Fruit fly (Drosophila melanogaster) whole organism, prepupa: ENCODE results near the gene CG7275.

Experiments used
- Blimp-1 ChIP-seq: fragments of 200-800 bp; sonication (Bioruptor generic); optimal IDR thresholded peaks from 3 replicates; lab custom pipeline; 2017; ENCODE audit warnings: missing biosample characterization, missing genetic modification characterization, mild to moderate bottlenecking, moderate library complexity, missing genetic modification reagents
- CG10669 ChIP-seq: fragments of 200-800 bp; sonication (Bioruptor generic); optimal IDR thresholded peaks from 3 replicates; lab custom pipeline; 2018; ENCODE audit warnings: missing biosample characterization, mild to moderate bottlenecking, missing genetic modification characterization, moderate library complexity
- CG11762 ChIP-seq: fragments of 200-800 bp; sonication (Bioruptor generic); optimal IDR thresholded peaks from 3 replicates; lab custom pipeline; 2016; ENCODE audit warnings: missing biosample characterization, missing genetic modification characterization; ENCODE audit not compliant: insufficient read depth
- CG11902 ChIP-seq: fragments of 200-800 bp; sonication (Bioruptor generic); optimal IDR thresholded peaks from 3 replicates; lab custom pipeline; 2016; ENCODE audit warnings: missing biosample characterization, missing genetic modification characterization
- CG15336 ChIP-seq: fragments of 200-800 bp; sonication (Bioruptor generic); IDR thresholded peaks from 2 replicates; pipeline ENCODE4 v1.3.6; 2022; ENCODE audit warnings: missing biosample characterization, missing genetic modification characterization
- CG3032 ChIP-seq: fragments of 200-800 bp; optimal IDR thresholded peaks from 2 replicates; lab custom pipeline; 2019; ENCODE audit warnings: missing biosample characterization, mild to moderate bottlenecking, missing genetic modification characterization, moderate library complexity
- CG32006 ChIP-seq: fragments of 200-800 bp; sonication (Bioruptor generic); optimal IDR thresholded peaks from 3 replicates; lab custom pipeline; 2017; ENCODE audit warnings: missing biosample characterization, mild to moderate bottlenecking, missing genetic modification characterization
- CG34406 ChIP-seq: fragments of 200-800 bp; sonication (Bioruptor generic); optimal IDR thresholded peaks from 3 replicates; lab custom pipeline; 2016; ENCODE audit warnings: missing biosample characterization, missing genetic modification characterization
- CG3919 ChIP-seq: fragments of 200-800 bp; sonication (Bioruptor generic); optimal IDR thresholded peaks from 3 replicates; lab custom pipeline; 2016; ENCODE audit warnings: missing biosample characterization, missing genetic modification characterization
- CG6163 ChIP-seq: fragments of 200-800 bp; sonication (Bioruptor generic); IDR thresholded peaks from 3 replicates; pipeline ENCODE4 v1.3.6; 2022; ENCODE audit warnings: missing biosample characterization, missing genetic modification characterization
- CG6276 ChIP-seq: fragments of 200-800 bp; sonication (Bioruptor generic); optimal IDR thresholded peaks from 2 replicates; lab custom pipeline; 2017; ENCODE audit warnings: missing biosample characterization, mild to moderate bottlenecking, missing genetic modification characterization
- CG6792 ChIP-seq: fragments of 200-800 bp; sonication (Bioruptor generic); optimal IDR thresholded peaks from 3 replicates; lab custom pipeline; 2016; ENCODE audit warnings: missing biosample characterization, missing genetic modification characterization
- CG6808 ChIP-seq: fragments of 200-800 bp; sonication (Bioruptor generic); optimal IDR thresholded peaks from 3 replicates; lab custom pipeline; 2017; ENCODE audit warnings: missing biosample characterization, missing genetic modification characterization, mild to moderate bottlenecking, moderate library complexity, missing genetic modification reagents
- CG7368 ChIP-seq: fragments of 200-800 bp; sonication (Bioruptor generic); optimal IDR thresholded peaks from 3 replicates; lab custom pipeline; 2016; ENCODE audit warnings: missing biosample characterization, missing genetic modification characterization
- CG8119 ChIP-seq: fragments of 200-800 bp; sonication (Bioruptor generic); IDR thresholded peaks from 3 replicates; pipeline ENCODE4 v1.3.6; 2022; ENCODE audit warnings: missing biosample characterization, missing genetic modification characterization
- CG8319 ChIP-seq: fragments of 200-800 bp; sonication (Bioruptor generic); optimal IDR thresholded peaks from 3 replicates; lab custom pipeline; 2016; ENCODE audit warnings: missing biosample characterization, missing genetic modification characterization
- CG9139 ChIP-seq: fragments of 200-800 bp; sonication (Bioruptor generic); optimal IDR thresholded peaks from 3 replicates; lab custom pipeline; 2017; ENCODE audit warnings: missing biosample characterization, mild to moderate bottlenecking, missing genetic modification characterization
- Eip75B ChIP-seq: fragments of 200-800 bp; sonication (Bioruptor generic); optimal IDR thresholded peaks from 3 replicates; lab custom pipeline; 2016; ENCODE audit warnings: missing biosample characterization, missing genetic modification characterization
- Eip78C ChIP-seq: fragments of 200-800 bp; sonication (Bioruptor generic); peaks from one replicate; lab custom pipeline; 2016; ENCODE audit warnings: missing biosample characterization, missing genetic modification characterization
- Eip93F ChIP-seq: fragments of 200-800 bp; sonication (Bioruptor generic); optimal IDR thresholded peaks from 2 replicates; lab custom pipeline; 2016; ENCODE audit warnings: missing biosample characterization, mild to moderate bottlenecking, missing genetic modification characterization
- Ets21C ChIP-seq: fragments of 200-800 bp; sonication (Bioruptor generic); optimal IDR thresholded peaks from 3 replicates; lab custom pipeline; 2016; ENCODE audit warnings: missing biosample characterization, missing genetic modification characterization
- Ets96B ChIP-seq: fragments of 200-800 bp; optimal IDR thresholded peaks from 2 replicates; lab custom pipeline; 2019; ENCODE audit warnings: missing biosample characterization, mild to moderate bottlenecking, missing genetic modification characterization, moderate library complexity
- Gug ChIP-seq: fragments of 200-800 bp; sonication (Bioruptor generic); IDR thresholded peaks from 2 replicates; pipeline ENCODE4 v1.3.6; 2022; ENCODE audit warnings: missing biosample characterization, missing genetic modification characterization
- Hr38 ChIP-seq: sonication (Bioruptor generic); optimal IDR thresholded peaks from 2 replicates; lab custom pipeline; 2016; ENCODE audit warnings: missing biosample characterization, missing genetic modification characterization
- Hr39 ChIP-seq: fragments of 200-800 bp; sonication (Bioruptor generic); optimal IDR thresholded peaks from 2 replicates; lab custom pipeline; 2016; ENCODE audit warnings: missing biosample characterization, missing genetic modification characterization
- Lpt ChIP-seq: fragments of 200-800 bp; sonication (Bioruptor generic); optimal IDR thresholded peaks from 3 replicates; lab custom pipeline; 2016; ENCODE audit warnings: missing biosample characterization, missing genetic modification characterization
- Met ChIP-seq: fragments of 200-800 bp; sonication (Bioruptor generic); optimal IDR thresholded peaks from 3 replicates; lab custom pipeline; 2016; ENCODE audit warnings: missing biosample characterization, missing genetic modification characterization
- OdsH ChIP-seq: fragments of 200-800 bp; sonication (Bioruptor generic); optimal IDR thresholded peaks from 3 replicates; lab custom pipeline; 2016; ENCODE audit warnings: missing biosample characterization, missing genetic modification characterization
- Sox102F ChIP-seq: fragments of 200-800 bp; sonication (Bioruptor generic); optimal IDR thresholded peaks from 2 replicates; lab custom pipeline; 2016; ENCODE audit warnings: missing biosample characterization, mild to moderate bottlenecking, missing genetic modification characterization
- Sox15 ChIP-seq: fragments of 200-800 bp; sonication (Bioruptor generic); optimal IDR thresholded peaks from 3 replicates; lab custom pipeline; 2016; ENCODE audit warnings: missing biosample characterization, missing genetic modification characterization
- achi ChIP-seq: fragments of 200-800 bp; sonication (Bioruptor generic); optimal IDR thresholded peaks from 3 replicates; lab custom pipeline; 2016; ENCODE audit warnings: missing biosample characterization, missing genetic modification characterization
- acj6 ChIP-seq: fragments of 200-800 bp; sonication (Bioruptor generic); optimal IDR thresholded peaks from 3 replicates; lab custom pipeline; 2016; ENCODE audit warnings: missing biosample characterization, missing genetic modification characterization
- cyc ChIP-seq: fragments of 200-800 bp; sonication (Bioruptor generic); optimal IDR thresholded peaks from 3 replicates; lab custom pipeline; 2016; ENCODE audit warnings: missing biosample characterization, missing genetic modification characterization
- dsx ChIP-seq: fragments of 200-800 bp; optimal IDR thresholded peaks from 3 replicates; lab custom pipeline; 2019; ENCODE audit warnings: missing biosample characterization, mild to moderate bottlenecking, missing genetic modification characterization, moderate library complexity; ENCODE audit not compliant: poor library complexity, severe bottlenecking
- eg ChIP-seq: fragments of 200-800 bp; sonication (Bioruptor generic); IDR thresholded peaks from 3 replicates; pipeline ENCODE4 v1.3.6; 2022; ENCODE audit warnings: missing biosample characterization, missing genetic modification characterization
- fd85E ChIP-seq: fragments of 200-800 bp; sonication (Bioruptor generic); optimal IDR thresholded peaks from 3 replicates; lab custom pipeline; 2016; ENCODE audit warnings: missing biosample characterization, missing genetic modification characterization
- fkh ChIP-seq: fragments of 200-800 bp; sonication (Bioruptor generic); optimal IDR thresholded peaks from 3 replicates; lab custom pipeline; 2017; ENCODE audit warnings: missing biosample characterization, mild to moderate bottlenecking, missing genetic modification characterization, moderate library complexity
- net ChIP-seq: fragments of 200-800 bp; sonication (Bioruptor generic); optimal IDR thresholded peaks from 3 replicates; lab custom pipeline; 2016; ENCODE audit warnings: missing biosample characterization, missing genetic modification characterization
- pdm3 ChIP-seq: fragments of 200-800 bp; sonication (Bioruptor generic); optimal IDR thresholded peaks from 3 replicates; lab custom pipeline; 2016; ENCODE audit warnings: missing biosample characterization, missing genetic modification characterization
- ss ChIP-seq, 2 experiments: fragments of 200-800 bp; sonication (Bioruptor generic); optimal IDR thresholded peaks; 2 replicates in 1 of 2; 3 replicates in 1 of 2; lab custom pipeline; 2017 to 2018; ENCODE audit warnings: mild to moderate bottlenecking in 2 of 2, missing biosample characterization in 2 of 2, missing genetic modification characterization in 2 of 2, moderate library complexity in 1 of 2
- svp ChIP-seq: fragments of 200-800 bp; sonication (Bioruptor generic); peaks from one replicate; lab custom pipeline; 2016; ENCODE audit warnings: missing biosample characterization, missing genetic modification characterization
- topi ChIP-seq: fragments of 200-800 bp; sonication (Bioruptor generic); optimal IDR thresholded peaks from 3 replicates; lab custom pipeline; 2016; ENCODE audit warnings: missing biosample characterization, missing genetic modification characterization
- vri ChIP-seq: fragments of 200-800 bp; sonication (Bioruptor generic); optimal IDR thresholded peaks from 3 replicates; lab custom pipeline; 2016; ENCODE audit warnings: missing biosample characterization, mild to moderate bottlenecking, missing genetic modification characterization

The CG7275 gene

dm6 chr3L:15533402-15534129, 34.8 kb downstream of the CG7275 start (continued):
- TF ChIP-seq CG10669 (GFP tag; lab: Kevin White, UChicago) (peak; percentile 63), CG3032 (tag; lab: Kevin White, UChicago) (peak; percentile 72), CG15336 (GFP tag; lab: Robert Waterston, UW) (peak; percentile 74), Eip75B (peak; percentile 82), topi (GFP tag; lab: Kevin White, UChicago) (peak; percentile 84), eg (GFP tag; lab: Robert Waterston, UW) (peak; percentile 39; the same call in 2 of the 3 replicates), OdsH (GFP tag; lab: Kevin White, UChicago) (peak; percentile 65), Sox15 (GFP tag; lab: Kevin White, UChicago) (peak; percentile 40), dsx (GFP tag; lab: Kevin White, UChicago) (peak; percentile 54), fkh (GFP tag; lab: Kevin White, UChicago) (no peak), Ets96B (peak; percentile 66), CG11902 (GFP tag; lab: Kevin White, UChicago) (peak; percentile 35), Blimp-1 (GFP tag; lab: Kevin White, UChicago) (peak; percentile 52), CG6792 (GFP tag; lab: Kevin White, UChicago) (peak; percentile 69), net (peak; percentile 50), Sox102F (peak; percentile 80), CG11762 (peak; percentile 35), CG6163 (GFP tag; lab: Robert Waterston, UW) (peak; percentile 58)

DNA sequence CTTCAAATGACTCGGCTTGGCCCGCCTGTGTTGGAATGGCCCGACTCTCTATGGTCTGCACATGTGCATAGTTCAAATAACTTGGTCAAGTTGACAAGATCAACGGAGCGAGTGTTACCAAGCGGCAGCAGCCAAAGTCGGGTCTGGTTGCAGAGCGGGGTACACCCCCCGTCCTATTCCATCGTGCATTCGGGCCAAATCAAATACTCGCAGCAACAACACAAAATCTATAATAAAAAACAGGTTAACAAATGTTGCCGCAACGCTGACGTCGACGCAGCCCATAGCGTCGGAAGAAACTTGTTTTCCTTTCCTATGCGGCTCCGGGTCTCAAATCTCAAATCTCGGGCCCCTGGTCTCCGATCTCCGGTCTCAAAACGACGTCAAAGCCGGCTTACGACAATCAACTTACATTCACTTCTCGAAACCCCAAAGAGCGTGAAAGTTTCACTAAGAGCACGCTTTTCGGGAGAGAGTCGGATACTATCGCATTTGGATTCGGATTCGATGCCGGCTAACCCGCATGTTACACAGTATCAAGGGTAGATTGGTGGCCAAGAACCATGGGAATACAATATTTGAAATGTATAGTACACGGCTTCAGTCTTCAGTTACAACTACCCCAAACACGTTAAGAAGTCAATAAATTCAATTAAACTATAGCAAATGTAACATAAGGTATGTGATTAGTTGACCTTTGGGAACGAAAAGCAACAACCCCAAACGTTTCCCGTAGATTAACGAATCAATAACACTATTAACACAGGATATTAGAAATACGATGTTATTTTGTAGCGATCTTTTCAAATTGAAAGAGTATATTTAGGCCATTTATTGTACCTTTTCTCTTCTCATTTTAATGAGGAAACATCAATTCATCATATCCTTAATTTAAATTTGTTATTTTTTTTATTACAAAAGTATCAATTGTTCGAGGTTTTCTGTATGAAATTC, 35.8 kb downstream of the CG7275 start:
- TF ChIP-seq svp (peak; percentile 93), dsx (GFP tag; lab: Kevin White, UChicago) (peak; percentile 11), CG8319 (peak; percentile 44), CG8119 (GFP tag; lab: Robert Waterston, UW) (0 out of 3 replicates have a peak, but pooled peaks have one; percentile 37), CG34406 (GFP tag; lab: Kevin White, UChicago) (peak; percentile 76), CG32006 (GFP tag; lab: Kevin White, UChicago) (peak; percentile 90), CG3919 (GFP tag; lab: Kevin White, UChicago) (peak; percentile 67), Sox102F (peak; percentile 69), net (peak; percentile 79), CG6808 (peak; percentile 78), fd85E (no peak), Ets21C (GFP tag; lab: Kevin White, UChicago) (peak; percentile 57), Lpt (GFP tag; lab: Kevin White, UChicago) (peak; percentile 48), Eip78C (GFP tag; lab: Kevin White, UChicago) (peak; percentile 95), pdm3 (GFP tag; lab: Kevin White, UChicago) (peak; percentile 79), CG6276 (GFP tag; lab: Kevin White, UChicago) (peak; percentile 81), CG7368 (peak; percentile 44), CG11762 (peak; percentile 58), OdsH (GFP tag; lab: Kevin White, UChicago) (peak; percentile 81), CG11902 (GFP tag; lab: Kevin White, UChicago) (peak; percentile 32), cyc (GFP tag; lab: Kevin White, UChicago) (peak; percentile 77), CG15336 (GFP tag; lab: Robert Waterston, UW) (peak; percentile 28; the same call in 1 of the 2 replicates), CG10669 (GFP tag; lab: Kevin White, UChicago) (peak; percentile 60), Sox15 (GFP tag; lab: Kevin White, UChicago) (peak; percentile 76), Eip93F (GFP tag; lab: Kevin White, UChicago) (no peak), Hr38 (GFP tag; lab: Kevin White, UChicago) (no peak), CG9139 (GFP tag; lab: Kevin White, UChicago) (peak; percentile 51), acj6 (GFP tag; lab: Kevin White, UChicago) (peak; percentile 76), vri (GFP tag; lab: Kevin White, UChicago) (peak; percentile 24), Gug (GFP tag; lab: Robert Waterston, UW) (0 out of 2 replicates have a peak, but pooled peaks have one; percentile 18), achi (GFP tag; lab: Kevin White, UChicago) (peak; percentile 67), Hr39 (GFP tag; lab: Kevin White, UChicago) (peak; percentile 81), ss (GFP tag; optimal IDR thresholded peaks at IDR 0.05; lab: Kevin White, UChicago) (peak; percentile 57 to 75), Blimp-1 (GFP tag; lab: Kevin White, UChicago) (peak; percentile 34), CG3032 (tag; lab: Kevin White, UChicago) (peak; percentile 71), Met (peak; percentile 75), CG6163 (GFP tag; lab: Robert Waterston, UW) (peak; percentile 8; the same call in 1 of the 3 replicates)
